Fruit fly (Drosophila melanogaster) whole organism, embryonic: ENCODE data around the gene Moca-cyp.

Experiments used
- Awh ChIP-seq: fragments of 200-800 bp; sonication (Bioruptor generic); IDR thresholded peaks from 2 replicates; pipeline ENCODE4, ENCODE4 v1.3.6; 2022; ENCODE audit warnings: missing biosample characterization, missing genetic modification characterization
- B-H2 ChIP-seq: fragments of 200-800 bp; sonication (Bioruptor generic); optimal IDR thresholded peaks from 2 replicates; lab custom pipeline; 2018; ENCODE audit warnings: missing biosample characterization, mild to moderate bottlenecking, missing genetic modification characterization
- CG11504 ChIP-seq: fragments of 200-800 bp; sonication (Bioruptor generic); optimal IDR thresholded peaks from 3 replicates; lab custom pipeline; 2019; ENCODE audit warnings: missing biosample characterization, mild to moderate bottlenecking, missing genetic modification characterization, moderate library complexity
- CG12219 ChIP-seq: fragments of 200-800 bp; sonication (Bioruptor generic); optimal IDR thresholded peaks from 3 replicates; lab custom pipeline; 2018; ENCODE audit warnings: missing biosample characterization, mild to moderate bottlenecking, missing genetic modification characterization
- CG17359 ChIP-seq: fragments of 200-800 bp; sonication (Bioruptor generic); optimal IDR thresholded peaks from 3 replicates; lab custom pipeline; 2018; ENCODE audit warnings: missing biosample characterization, mild to moderate bottlenecking, missing genetic modification characterization, moderate library complexity
- CG17912 ChIP-seq: fragments of 200-800 bp; sonication (Bioruptor generic); optimal IDR thresholded peaks from 2 replicates; lab custom pipeline; 2018; ENCODE audit warnings: missing biosample characterization, mild to moderate bottlenecking, missing genetic modification characterization
- CG2678 ChIP-seq: fragments of 200-800 bp; sonication (Bioruptor generic); optimal IDR thresholded peaks from 3 replicates; lab custom pipeline; 2019; ENCODE audit warnings: missing biosample characterization, mild to moderate bottlenecking, missing genetic modification characterization, moderate library complexity
- CG30403 ChIP-seq: fragments of 200-800 bp; sonication (Bioruptor generic); optimal IDR thresholded peaks from 3 replicates; lab custom pipeline; 2016; ENCODE audit warnings: missing biosample characterization, missing genetic modification characterization
- CG32767 ChIP-seq: fragments of 200-800 bp; sonication (Bioruptor generic); IDR thresholded peaks from 2 replicates; pipeline ENCODE4 v1.3.6; 2022; ENCODE audit warnings: missing biosample characterization, missing genetic modification characterization
- CG6654 ChIP-seq: fragments of 200-800 bp; sonication (Bioruptor generic); optimal IDR thresholded peaks from 2 replicates; lab custom pipeline; 2017; ENCODE audit warnings: missing biosample characterization, mild to moderate bottlenecking, missing genetic modification characterization
- CG7839 ChIP-seq: fragments of 200-800 bp; sonication (Bioruptor generic); optimal IDR thresholded peaks from 3 replicates; lab custom pipeline; 2018; ENCODE audit warnings: missing biosample characterization, mild to moderate bottlenecking, missing genetic modification characterization, moderate library complexity
- D19B ChIP-seq: fragments of 200-800 bp; sonication (Bioruptor generic); optimal IDR thresholded peaks from 2 replicates; lab custom pipeline; 2017; ENCODE audit warnings: missing biosample characterization, mild to moderate bottlenecking, missing genetic modification characterization
- Eip74EF ChIP-seq, 2 experiments: fragments of 200-800 bp in 1 of 2; fragments of >200 bp in 1 of 2; sonication (Bioruptor generic) in 1 of 2; optimal IDR thresholded peaks; 2 replicates each; lab custom pipeline; 2017 to 2019; ENCODE audit warnings: missing biosample characterization in 2 of 2, missing genetic modification characterization in 2 of 2, mild to moderate bottlenecking in 1 of 2, moderate library complexity in 1 of 2
- HHEX ChIP-seq: fragments of 200-800 bp; sonication (Bioruptor generic); optimal IDR thresholded peaks from 3 replicates; lab custom pipeline; 2017; ENCODE audit warnings: missing biosample characterization, mild to moderate bottlenecking, missing genetic modification characterization, missing genetic modification reagents
- Hmr ChIP-seq: fragments of 200-800 bp; sonication (Bioruptor generic); optimal IDR thresholded peaks from 3 replicates; lab custom pipeline; 2017; ENCODE audit warnings: mild to moderate bottlenecking, missing biosample characterization, missing genetic modification reagents, missing genetic modification characterization
- MESR4 ChIP-seq: fragments of 200-800 bp; sonication (Bioruptor generic); optimal IDR thresholded peaks from 2 replicates; lab custom pipeline; 2018; ENCODE audit warnings: missing biosample characterization, mild to moderate bottlenecking, missing genetic modification characterization, moderate library complexity
- Med ChIP-seq: fragments of 200-800 bp; sonication (Bioruptor generic); peaks from one replicate; lab custom pipeline; 2016; ENCODE audit warnings: missing biosample characterization, missing genetic modification characterization, mild to moderate bottlenecking, inconsistent platforms, moderate library complexity
- Meics ChIP-seq: fragments of 200-800 bp; sonication (Bioruptor generic); optimal IDR thresholded peaks from 2 replicates; lab custom pipeline; 2017; ENCODE audit warnings: missing biosample characterization, mild to moderate bottlenecking, missing genetic modification characterization
- NC2β ChIP-seq: fragments of 200-800 bp; sonication (Bioruptor generic); optimal IDR thresholded peaks from 2 replicates; lab custom pipeline; 2016; ENCODE audit warnings: missing biosample characterization, missing genetic modification characterization
- Neu2 ChIP-seq: fragments of 200-800 bp; sonication (Bioruptor generic); optimal IDR thresholded peaks from 3 replicates; lab custom pipeline; 2016; ENCODE audit warnings: missing biosample characterization, missing genetic modification characterization, borderline replicate concordance
- Nf-YA ChIP-seq: fragments of 200-800 bp; sonication (Bioruptor generic); IDR thresholded peaks from 2 replicates; pipeline ENCODE4 v1.3.6; 2022; ENCODE audit warnings: missing biosample characterization, missing genetic modification characterization
- Oaz ChIP-seq: fragments of 200-800 bp; sonication (Bioruptor generic); IDR thresholded peaks from 2 replicates; pipeline ENCODE4 v1.3.6; 2022; ENCODE audit warnings: missing biosample characterization, missing genetic modification characterization
- Ptx1 ChIP-seq: fragments of 200-800 bp; sonication (Bioruptor generic); IDR thresholded peaks from 2 replicates; pipeline ENCODE4 v1.3.6; 2022; ENCODE audit warnings: missing biosample characterization, missing genetic modification characterization
- Sin3A ChIP-seq: fragments of >200 bp; optimal IDR thresholded peaks from 2 replicates; lab custom pipeline; 2018
- aop ChIP-seq: fragments of 200-800 bp; sonication (Bioruptor generic); IDR thresholded peaks from 2 replicates; pipeline ENCODE4 v1.3.6; 2022; ENCODE audit warnings: missing biosample characterization, missing genetic modification characterization
- bsh ChIP-seq, 2 experiments: fragments of 200-800 bp; sonication (Bioruptor generic); optimal IDR thresholded peaks; 2 replicates each; lab custom pipeline; 2017 to 2018; ENCODE audit warnings: mild to moderate bottlenecking in 2 of 2, missing biosample characterization in 2 of 2, missing genetic modification characterization in 2 of 2, moderate library complexity in 1 of 2
- cg ChIP-seq: fragments of 200-800 bp; sonication (Bioruptor generic); optimal IDR thresholded peaks from 3 replicates; lab custom pipeline; 2019; ENCODE audit warnings: missing biosample characterization, mild to moderate bottlenecking, missing genetic modification characterization, moderate library complexity
- ci ChIP-seq: fragments of 200-800 bp; sonication (Bioruptor generic); IDR thresholded peaks from 3 replicates; pipeline ENCODE4 v1.3.6; 2022; ENCODE audit warnings: missing biosample characterization, missing genetic modification characterization
- ewg ChIP-seq: fragments of 200-800 bp; sonication (Bioruptor generic); optimal IDR thresholded peaks from 3 replicates; lab custom pipeline; 2017; ENCODE audit warnings: mild to moderate bottlenecking, missing biosample characterization, missing genetic modification reagents, missing genetic modification characterization
- gce ChIP-seq: fragments of 200-800 bp; sonication (Bioruptor generic); IDR thresholded peaks from 3 replicates; pipeline ENCODE4 v1.3.6; 2022; ENCODE audit warnings: missing biosample characterization, missing genetic modification characterization
- gcm ChIP-seq: fragments of 200-800 bp; sonication (Bioruptor generic); optimal IDR thresholded peaks from 2 replicates; lab custom pipeline; 2019; ENCODE audit warnings: missing biosample characterization, mild to moderate bottlenecking, missing genetic modification characterization, moderate library complexity
- grau ChIP-seq: fragments of 200-800 bp; optimal IDR thresholded peaks from 3 replicates; lab custom pipeline; 2019; ENCODE audit warnings: missing biosample characterization, mild to moderate bottlenecking, missing genetic modification characterization, moderate library complexity
- grn ChIP-seq: fragments of 200-800 bp; sonication (Bioruptor generic); optimal IDR thresholded peaks from 3 replicates; lab custom pipeline; 2017; ENCODE audit warnings: missing biosample characterization, missing genetic modification characterization
- ind ChIP-seq: fragments of 200-800 bp; sonication (Bioruptor generic); optimal IDR thresholded peaks from 3 replicates; lab custom pipeline; 2016; ENCODE audit warnings: missing biosample characterization, missing genetic modification characterization
- insv ChIP-seq, 2 experiments: fragments of 200-800 bp; sonication (Bioruptor generic); optimal IDR thresholded peaks; 3 replicates each; lab custom pipeline; 2016 to 2018; ENCODE audit warnings: missing biosample characterization in 2 of 2, missing genetic modification characterization in 2 of 2
- ken ChIP-seq: fragments of 200-800 bp; sonication (Bioruptor generic); IDR thresholded peaks from 3 replicates; pipeline ENCODE4 v1.3.6; 2022; ENCODE audit warnings: missing biosample characterization, missing genetic modification characterization
- klu ChIP-seq: fragments of 200-800 bp; sonication (Bioruptor generic); IDR thresholded peaks from 2 replicates; pipeline ENCODE4 v1.3.6; 2022; ENCODE audit warnings: missing biosample characterization, missing genetic modification characterization
- onecut ChIP-seq: fragments of 200-800 bp; sonication (Bioruptor generic); IDR thresholded peaks from 2 replicates; pipeline ENCODE4 v1.3.6; 2022; ENCODE audit warnings: missing biosample characterization, missing genetic modification characterization
- pan ChIP-seq, 4 experiments: fragments of >200 bp in 3 of 4; fragments of 200-800 bp in 1 of 4; sonication (Bioruptor generic) in 1 of 4; optimal IDR thresholded peaks in 3 of 4; IDR thresholded peaks in 1 of 4; 2 replicates each; pipeline versions ENCODE4 v1.3.6 to Lab custom; 2017 to 2022; ENCODE audit warnings: missing biosample characterization in 2 of 4, missing genetic modification characterization in 2 of 4, mixed read lengths in 1 of 4
- pho ChIP-seq: fragments of 200-800 bp; sonication (Bioruptor generic); optimal IDR thresholded peaks from 2 replicates; lab custom pipeline; 2016; ENCODE audit warnings: missing biosample characterization, missing genetic modification characterization
- prd ChIP-seq, 3 experiments: fragments of >200 bp in 2 of 3; fragments of 200-800 bp in 1 of 3; sonication (Bioruptor generic) in 1 of 3; optimal IDR thresholded peaks in 2 of 3; IDR thresholded peaks in 1 of 3; 2 replicates in 2 of 3; 3 replicates in 1 of 3; pipeline versions ENCODE4 v1.3.6 to Lab custom; 2017 to 2022; ENCODE audit warnings: missing biosample characterization in 1 of 3, missing genetic modification characterization in 1 of 3
- ranshi ChIP-seq: fragments of 200-800 bp; sonication (Bioruptor generic); IDR thresholded peaks from 2 replicates; pipeline ENCODE4 v1.3.6; 2022; ENCODE audit warnings: missing biosample characterization, missing genetic modification characterization
- so ChIP-seq: fragments of 200-800 bp; sonication (Bioruptor generic); IDR thresholded peaks from 3 replicates; pipeline ENCODE4 v1.3.6; 2022; ENCODE audit warnings: missing biosample characterization, missing genetic modification characterization
- tll ChIP-seq, 2 experiments: fragments of 200-800 bp in 1 of 2; fragments of >200 bp in 1 of 2; sonication (Bioruptor generic) in 1 of 2; optimal IDR thresholded peaks; 2 replicates each; lab custom pipeline; 2017 to 2019; ENCODE audit warnings: missing biosample characterization in 2 of 2, missing genetic modification characterization in 2 of 2, mild to moderate bottlenecking in 1 of 2, moderate library complexity in 1 of 2
- tna ChIP-seq: fragments of 200-800 bp; sonication (Bioruptor generic); IDR thresholded peaks from 2 replicates; pipeline ENCODE4 v1.3.6; 2022; ENCODE audit warnings: missing biosample characterization, missing genetic modification characterization; ENCODE audit not compliant: partially characterized antibody
- ttk ChIP-seq: fragments of 200-800 bp; sonication (Bioruptor generic); IDR thresholded peaks from 2 replicates; pipeline ENCODE4 v2.1.2; 2022; ENCODE audit warnings: missing biosample characterization, missing genetic modification characterization
- unpg ChIP-seq: fragments of 200-800 bp; sonication (Bioruptor generic); optimal IDR thresholded peaks from 3 replicates; lab custom pipeline; 2018; ENCODE audit warnings: missing biosample characterization, mild to moderate bottlenecking, missing genetic modification characterization, moderate library complexity
- zen ChIP-seq: fragments of 200-800 bp; sonication (Bioruptor generic); optimal IDR thresholded peaks from 3 replicates; lab custom pipeline; 2018; ENCODE audit warnings: missing biosample characterization, mild to moderate bottlenecking, missing genetic modification characterization, moderate library complexity

Gene Moca-cyp

dm6 chr3R:28340606-28340999 lies 469 bp downstream of the Moca-cyp start:
- no peak for TF ChIP-seq Eip74EF (GFP tag; optimal IDR thresholded peaks at IDR 0.05; lab: Kevin White, UChicago)
- peak in 1 of 2 experiments; percentile 66 for TF ChIP-seq insv (GFP tag; optimal IDR thresholded peaks at IDR 0.05; lab: Kevin White, UChicago)
- peak; percentile 50; the same call in 1 of the 2 replicates for TF ChIP-seq Nf-YA (GFP tag; lab: Robert Waterston, UW)
- peak; percentile 21; the same call in 1 of the 3 replicates for TF ChIP-seq ken
- TF ChIP-seq bsh (GFP tag; optimal IDR thresholded peaks at IDR 0.05; lab: Kevin White, UChicago), result peak in 1 of 2 experiments; percentile 16
- peak; percentile 7 for TF ChIP-seq ind (GFP tag; lab: Kevin White, UChicago)
- no peak for TF ChIP-seq pho (GFP tag; lab: Kevin White, UChicago)
- no peak for TF ChIP-seq B-H2 (GFP tag; lab: Kevin White, UChicago)
- TF ChIP-seq Med, result peak; percentile 56
- TF ChIP-seq tna (GFP tag; lab: Robert Waterston, UW), result no peak
- no peak for TF ChIP-seq ttk (GFP tag; lab: Robert Waterston, UW)
- TF ChIP-seq ranshi (GFP tag; lab: Robert Waterston, UW), result 0 out of 2 replicates have a peak, but pooled peaks have one; percentile 6
- TF ChIP-seq ewg (GFP tag; lab: Kevin White, UChicago), result no peak
- no peak for TF ChIP-seq prd (optimal IDR thresholded peaks at IDR 0.05; lab: Kevin White, UChicago)
- TF ChIP-seq prd (GFP tag; IDR thresholded peaks at IDR 0.05; lab: Robert Waterston, UW), result 0 out of 3 replicates have a peak, but pooled peaks have one; percentile 8
- no peak for TF ChIP-seq pan (optimal IDR thresholded peaks at IDR 0.05; lab: Kevin White, UChicago)
- peak in 1 of 2 experiments; percentile 34 for TF ChIP-seq pan (GFP tag; optimal IDR thresholded peaks at IDR 0.05 in 1 of 2, IDR thresholded peaks at IDR 0.05 in 1 of 2)
- TF ChIP-seq CG6654 (GFP tag; lab: Kevin White, UChicago), result no peak
- TF ChIP-seq HHEX (GFP tag; lab: Kevin White, UChicago), result peak; percentile 20
- TF ChIP-seq unpg, result peak; percentile 8
- TF ChIP-seq so (GFP tag; lab: Robert Waterston, UW), result 0 out of 3 replicates have a peak, but pooled peaks have one; percentile 16
- TF ChIP-seq Oaz (GFP tag; lab: Robert Waterston, UW), result no peak
- peak; percentile 59 for TF ChIP-seq CG2678 (tag; lab: Kevin White, UChicago)
- peak; percentile 35 for TF ChIP-seq CG17359 (tag; lab: Kevin White, UChicago)
- TF ChIP-seq onecut, result peak; percentile 98
- TF ChIP-seq D19B (GFP tag; lab: Kevin White, UChicago), result peak; percentile 49
- TF ChIP-seq NC2β, result no peak
- no peak for TF ChIP-seq Neu2
- TF ChIP-seq MESR4 (GFP tag; lab: Kevin White, UChicago), result peak; percentile 22
- TF ChIP-seq Hmr, result peak; percentile 7
- peak; percentile 48 for TF ChIP-seq zen
- no peak for TF ChIP-seq klu (GFP tag; lab: Robert Waterston, UW)
- TF ChIP-seq cg (GFP tag; lab: Kevin White, UChicago), result peak; percentile 84
- peak; percentile 70 for TF ChIP-seq aop (GFP tag; lab: Robert Waterston, UW)
- peak; percentile 22 for TF ChIP-seq CG11504 (tag; lab: Kevin White, UChicago)
- peak; percentile 18 for TF ChIP-seq CG7839 (tag; lab: Kevin White, UChicago)
- TF ChIP-seq ci (GFP tag; lab: Robert Waterston, UW), result peak; percentile 52; the same call in 2 of the 3 replicates
- TF ChIP-seq grn (GFP tag; lab: Kevin White, UChicago), result peak; percentile 9
- peak; percentile 10 for TF ChIP-seq gcm
- TF ChIP-seq CG12219 (GFP tag; lab: Kevin White, UChicago), result peak; percentile 1
- peak; percentile 27; the same call in 1 of the 2 replicates for TF ChIP-seq Ptx1 (GFP tag; lab: Robert Waterston, UW)
- TF ChIP-seq CG30403, result peak; percentile 9
- TF ChIP-seq grau (tag; lab: Kevin White, UChicago), result peak; percentile 92
- 0 out of 2 replicates have a peak, but pooled peaks have one; percentile 17 for TF ChIP-seq CG32767 (GFP tag; lab: Robert Waterston, UW)
- TF ChIP-seq Sin3A (lab: Kevin White, UChicago), result peak; percentile 5
- peak; percentile 50; the same call in 1 of the 2 replicates for TF ChIP-seq Awh
- peak; percentile 46 for TF ChIP-seq Meics (GFP tag; lab: Kevin White, UChicago)
- TF ChIP-seq gce (GFP tag; lab: Robert Waterston, UW), result 0 out of 3 replicates have a peak, but pooled peaks have one; percentile 28
- TF ChIP-seq CG17912 (GFP tag; lab: Kevin White, UChicago), result no peak
- peak in 1 of 2 experiments; percentile 54 for TF ChIP-seq tll (GFP tag; optimal IDR thresholded peaks at IDR 0.05; lab: Kevin White, UChicago)
